Fruit fly (Drosophila melanogaster): ENCODE measurements around the gene CG13847.

Gene CG13847

dm6 chr3R:22454397-22455334 is 18.7 kb upstream of the CG13847 start:
- TF ChIP-seq CG5204 (GFP tag; optimal IDR thresholded peaks at IDR 0.05) (no peak), Mnt (GFP tag; optimal IDR thresholded peaks at IDR 0.05) (no peak), CG14711 (tag; optimal IDR thresholded peaks at IDR 0.05) (no peak), CG33017 (tag; optimal IDR thresholded peaks at IDR 0.05) (no peak), CG11617 (GFP tag; optimal IDR thresholded peaks at IDR 0.05) (no peak), cnc (optimal IDR thresholded peaks at IDR 0.05) (no peak), kay (GFP tag; ENCODE audit: borderline replicate concordance) (peak; percentile 48), ovo (GFP tag; optimal IDR thresholded peaks at IDR 0.05) (no peak), Crg-1 (GFP tag; optimal IDR thresholded peaks at IDR 0.05) (no peak), cic (GFP tag; optimal IDR thresholded peaks at IDR 0.05) (peak; percentile 1), tj (GFP tag; optimal IDR thresholded peaks at IDR 0.05) (no peak), CG7045 (GFP tag; optimal IDR thresholded peaks at IDR 0.05) (no peak), pad (GFP tag; optimal IDR thresholded peaks at IDR 0.05) (no peak)

- TF ChIP-seq pad (GFP tag; optimal IDR thresholded peaks at IDR 0.05) (no peak), CG14711 (tag; optimal IDR thresholded peaks at IDR 0.05) (no peak), Clk (GFP tag; optimal IDR thresholded peaks at IDR 0.05) (no peak), CG5204 (GFP tag; optimal IDR thresholded peaks at IDR 0.05) (no peak), kay (GFP tag; ENCODE audit: borderline replicate concordance) (no peak), Mnt (GFP tag; optimal IDR thresholded peaks at IDR 0.05) (no peak)
Observed at dm6 chr3R:22449871-22450424, 14.0 kb upstream of the CG13847 start.

DNA sequence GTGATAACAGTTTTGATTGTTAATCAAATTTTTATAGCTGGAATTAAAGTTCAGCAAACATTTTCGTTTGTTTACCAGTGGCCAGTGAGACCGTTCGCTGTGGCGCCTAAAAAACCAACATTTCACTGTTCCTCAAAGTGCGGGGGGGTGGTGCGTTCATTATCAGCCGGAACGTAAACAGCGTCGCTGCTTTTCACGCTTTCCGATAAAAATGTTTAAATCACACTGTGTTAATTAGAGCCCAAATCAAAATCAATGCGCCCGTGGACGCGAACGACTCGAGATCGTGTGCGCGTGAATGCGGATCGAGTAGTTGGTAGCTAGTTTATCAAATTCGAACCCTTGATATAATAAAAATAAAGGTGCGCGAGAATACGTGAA is 11.9 kb upstream of the CG13847 start, which contains the start of gene CG34376:
Gene CG34376, plus strand, starts transcription at position 226 of the 381 bp plus-strand sequence.
- TF ChIP-seq CG11617 (GFP tag; optimal IDR thresholded peaks at IDR 0.05), result peak; percentile 21
- peak; percentile 8 for TF ChIP-seq CG5204 (GFP tag; optimal IDR thresholded peaks at IDR 0.05)
- TF ChIP-seq kay (GFP tag; ENCODE audit: borderline replicate concordance), result no peak
- TF ChIP-seq tj (GFP tag; optimal IDR thresholded peaks at IDR 0.05), result no peak
- no peak for TF ChIP-seq CG14711 (tag; optimal IDR thresholded peaks at IDR 0.05)
- TF ChIP-seq CG12768 (GFP tag; optimal IDR thresholded peaks at IDR 0.05), result peak; percentile 74
- TF ChIP-seq CG7045 (GFP tag; optimal IDR thresholded peaks at IDR 0.05), result no peak
- peak; percentile 27 for TF ChIP-seq Crg-1 (GFP tag; optimal IDR thresholded peaks at IDR 0.05)
- no peak for TF ChIP-seq ovo (GFP tag; optimal IDR thresholded peaks at IDR 0.05)
- TF ChIP-seq cnc (optimal IDR thresholded peaks at IDR 0.05), result no peak
- TF ChIP-seq CG7101 (tag; optimal IDR thresholded peaks at IDR 0.05), result peak; percentile 15
- TF ChIP-seq pad (GFP tag; optimal IDR thresholded peaks at IDR 0.05), result no peak
- TF ChIP-seq Clk (GFP tag; optimal IDR thresholded peaks at IDR 0.05), result no peak
- no peak for TF ChIP-seq CG1620 (GFP tag; optimal IDR thresholded peaks at IDR 0.05)
- TF ChIP-seq CG33017 (tag; optimal IDR thresholded peaks at IDR 0.05), result no peak
- TF ChIP-seq toe (GFP tag; optimal IDR thresholded peaks at IDR 0.05), result no peak
- TF ChIP-seq Hr96 (GFP tag; optimal IDR thresholded peaks at IDR 0.05), result peak; percentile 61
- peak; percentile 60 for TF ChIP-seq cic (GFP tag; optimal IDR thresholded peaks at IDR 0.05)
- peak; percentile 79 for TF ChIP-seq Mnt (GFP tag; optimal IDR thresholded peaks at IDR 0.05)
- TF ChIP-seq bab1 (GFP tag; optimal IDR thresholded peaks at IDR 0.05), result peak; percentile 48

DNA sequence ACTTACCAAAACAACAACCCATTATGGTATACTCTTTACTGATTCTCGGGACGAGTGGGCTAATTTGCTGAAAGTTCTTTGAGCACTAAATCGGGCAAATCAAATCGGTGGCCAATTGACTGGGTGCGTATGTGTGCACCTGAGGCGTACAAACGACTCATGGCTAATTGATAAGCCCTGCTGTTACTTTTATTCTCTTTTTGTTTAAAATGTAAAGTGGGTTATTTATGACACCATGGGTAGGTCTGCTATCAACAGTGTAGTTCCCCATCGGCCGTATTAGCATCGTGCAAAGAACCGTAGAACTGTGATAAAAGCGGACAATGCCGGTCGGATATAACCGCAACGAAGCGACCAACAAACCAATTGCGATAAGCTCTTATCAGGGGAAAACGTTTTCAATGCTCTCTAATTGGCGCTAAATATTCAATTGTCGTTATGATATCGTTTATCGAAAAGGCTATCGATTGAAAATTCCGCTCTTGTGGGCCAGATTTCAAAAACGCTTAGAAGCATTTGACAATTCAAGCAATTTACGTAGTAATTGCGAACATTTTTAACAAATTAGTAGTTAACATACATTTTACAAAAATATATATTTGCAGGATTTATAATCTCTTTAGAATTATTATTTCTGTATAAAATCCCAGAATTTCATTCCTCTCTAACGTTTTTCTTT is 11.4 kb upstream of the CG13847 start, which contains the start of gene CG34288:
Gene CG34288, minus strand, starts transcription at position 69 of the 679 bp plus-strand sequence.
- TF ChIP-seq cic (GFP tag; optimal IDR thresholded peaks at IDR 0.05), result peak; percentile 87
- TF ChIP-seq ovo (GFP tag; optimal IDR thresholded peaks at IDR 0.05), result no peak
- TF ChIP-seq CG5204 (GFP tag; optimal IDR thresholded peaks at IDR 0.05), result no peak
- peak; percentile 48 for TF ChIP-seq CG12768 (GFP tag; optimal IDR thresholded peaks at IDR 0.05)
- no peak for TF ChIP-seq Crg-1 (GFP tag; optimal IDR thresholded peaks at IDR 0.05)
- TF ChIP-seq kay (GFP tag; ENCODE audit: borderline replicate concordance), result peak; percentile 62
- TF ChIP-seq bab1 (GFP tag; optimal IDR thresholded peaks at IDR 0.05), result no peak
- TF ChIP-seq Mnt (GFP tag; optimal IDR thresholded peaks at IDR 0.05), result peak; percentile 75
- no peak for TF ChIP-seq cnc (optimal IDR thresholded peaks at IDR 0.05)
- peak; percentile 38 for TF ChIP-seq CG33017 (tag; optimal IDR thresholded peaks at IDR 0.05)
- TF ChIP-seq toe (GFP tag; optimal IDR thresholded peaks at IDR 0.05), result peak; percentile 15
- TF ChIP-seq tj (GFP tag; optimal IDR thresholded peaks at IDR 0.05), result no peak
- TF ChIP-seq CG1620 (GFP tag; optimal IDR thresholded peaks at IDR 0.05), result no peak
- peak; percentile 52 for TF ChIP-seq CG7101 (tag; optimal IDR thresholded peaks at IDR 0.05)
- TF ChIP-seq Clk (GFP tag; optimal IDR thresholded peaks at IDR 0.05), result no peak
- TF ChIP-seq CG14711 (tag; optimal IDR thresholded peaks at IDR 0.05), result no peak
- TF ChIP-seq Hr96 (GFP tag; optimal IDR thresholded peaks at IDR 0.05), result peak; percentile 9
- no peak for TF ChIP-seq CG7045 (GFP tag; optimal IDR thresholded peaks at IDR 0.05)
- no peak for TF ChIP-seq CG11617 (GFP tag; optimal IDR thresholded peaks at IDR 0.05)
- peak; percentile 14 for TF ChIP-seq pad (GFP tag; optimal IDR thresholded peaks at IDR 0.05)

DNA sequence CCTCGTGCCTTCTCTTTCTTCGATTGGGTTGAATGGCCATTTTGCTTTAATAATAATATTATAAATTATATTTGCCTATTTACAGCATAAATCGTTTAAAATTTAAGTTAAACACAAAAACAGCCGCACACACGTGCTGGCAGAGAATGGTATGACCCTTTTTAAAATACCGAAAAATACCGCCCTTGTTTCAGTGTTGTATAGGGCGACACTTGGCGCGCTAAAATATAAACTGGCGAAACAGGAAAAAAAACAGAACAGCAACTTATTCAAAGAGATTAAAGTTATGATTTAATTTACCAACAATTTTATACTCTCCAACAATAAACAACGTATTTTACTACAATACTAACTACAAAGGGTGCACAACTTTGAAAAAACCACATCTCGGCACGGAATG is 10.5 kb upstream of the CG13847 start, which contains the start of gene CG12499:
Gene CG12499, minus strand, starts transcription at position 95 of the 400 bp plus-strand sequence.
- peak; percentile 93 for TF ChIP-seq Mnt (GFP tag; optimal IDR thresholded peaks at IDR 0.05)
- peak; percentile 93 for TF ChIP-seq kay (GFP tag; ENCODE audit: borderline replicate concordance)
- no peak for TF ChIP-seq CG12768 (GFP tag; optimal IDR thresholded peaks at IDR 0.05)
- TF ChIP-seq bab1 (GFP tag; optimal IDR thresholded peaks at IDR 0.05), result peak; percentile 3
